Worm (Caenorhabditis elegans) whole organism, young adult: Measurements from ENCODE around the gene npr-17.

Experiments used
- F23B12.7 ChIP-seq: sonication (generic microtip); optimal IDR thresholded peaks from 2 replicates; lab custom pipeline; 2017; ENCODE audit warnings: missing genetic modification characterization, mild to moderate bottlenecking, missing compliant biosample characterization, antibody characterized with exemption, moderate library complexity; ENCODE audit not compliant: insufficient read depth
- hlh-26 ChIP-seq: fragments of 200-800 bp; sonication (Bioruptor generic); conservative IDR thresholded peaks from 2 replicates; pipeline ENCODE4 v1.3.6; 2022; ENCODE audit warnings: missing genetic modification reagents, missing genetic modification characterization, missing compliant biosample characterization

The npr-17 gene

DNA sequence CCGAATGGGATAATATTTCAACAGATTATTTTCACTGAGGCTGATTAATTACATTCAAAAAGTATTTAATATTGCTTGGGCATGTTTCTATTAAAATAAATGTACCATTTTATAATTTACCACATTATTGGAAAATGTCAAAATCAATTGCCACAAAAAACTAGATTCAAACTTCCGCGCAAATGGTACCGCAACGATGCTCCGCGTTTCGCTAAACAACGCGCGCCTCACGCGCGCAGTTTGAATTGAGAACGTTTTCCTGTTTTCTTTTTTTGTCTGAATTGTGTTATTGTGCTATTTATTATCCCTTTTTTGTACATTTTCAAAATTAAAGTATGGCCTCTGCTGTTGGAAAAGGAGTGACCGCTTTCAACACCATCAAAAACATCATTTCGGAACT is 55.4 kb downstream of the npr-17 start, which contains the start of gene C29E4.12 (continued):
- peak; percentile 12 for TF ChIP-seq F23B12.7 (tag; lab: Kevin White, UChicago)
- no peak for TF ChIP-seq hlh-26
- TF ChIP-seq, all 124 proteins: peak for 9
